Worm (Caenorhabditis elegans) whole organism, L4 larva: ENCODE measurements around the gene K12H6.7.

ENCODE experiments used
- F37D6.2 ChIP-seq: sonication (generic microtip); optimal IDR thresholded peaks from 2 replicates; lab custom pipeline; 2016; ENCODE audit warnings: mild to moderate bottlenecking, missing genetic modification characterization, missing compliant biosample characterization
- F44E2.7 ChIP-seq: fragments of 200-800 bp; sonication (Bioruptor generic); IDR thresholded peaks from 2 replicates; pipeline ENCODE4 v2.1.2; 2022; ENCODE audit warnings: missing genetic modification characterization, missing compliant biosample characterization
- T26A8.4 ChIP-seq: fragments of 200-800 bp; sonication (Bioruptor generic); IDR thresholded peaks from 2 replicates; pipeline ENCODE4 v1.3.6; 2022; ENCODE audit warnings: missing genetic modification characterization, missing compliant biosample characterization
- Y105C5A.15 ChIP-seq: fragments of 200-800 bp; sonication (Bioruptor generic); IDR thresholded peaks from 2 replicates; pipeline ENCODE4 v1.3.6; 2022; ENCODE audit warnings: missing genetic modification characterization, missing compliant biosample characterization
- Y48G9A.11 ChIP-seq: fragments of 200-800 bp; sonication (Bioruptor generic); IDR thresholded peaks from 2 replicates; pipeline ENCODE4 v1.3.6; 2022; ENCODE audit warnings: missing genetic modification reagents, missing genetic modification characterization, missing compliant biosample characterization
- ZK337.2 ChIP-seq: fragments of 200-800 bp; sonication (Bioruptor generic); IDR thresholded peaks from 2 replicates; pipeline ENCODE4 v1.3.6; 2022; ENCODE audit warnings: missing genetic modification reagents, missing genetic modification characterization, missing compliant biosample characterization
- aha-1 ChIP-seq: fragments of 150-350 bp; peaks from one replicate; lab custom pipeline; 2014; ENCODE audit warnings: missing biosample characterization, missing genetic modification characterization
- arid-1 ChIP-seq: fragments of 200-800 bp; sonication (Bioruptor generic); conservative IDR thresholded peaks from 2 replicates; pipeline ENCODE4 v1.3.6; 2022; ENCODE audit warnings: missing genetic modification reagents, missing genetic modification characterization, missing compliant biosample characterization
- ceh-32 ChIP-seq: sonication (generic microtip); optimal IDR thresholded peaks from 2 replicates; lab custom pipeline; 2016; ENCODE audit warnings: mild to moderate bottlenecking, missing genetic modification characterization, missing compliant biosample characterization; ENCODE audit not compliant: poor library complexity
- daf-12 ChIP-seq: fragments of 150-350 bp; optimal IDR thresholded peaks from 2 replicates; lab custom pipeline; 2014; ENCODE audit warnings: missing biosample characterization, missing genetic modification reagents, missing genetic modification characterization
- daf-16 ChIP-seq, 3 experiments: sonication (generic microtip); optimal IDR thresholded peaks; 2 replicates each; lab custom pipeline; 2016 to 2017; ENCODE audit warnings: missing genetic modification characterization in 3 of 3, missing genetic modification reagents in 3 of 3, mild to moderate bottlenecking in 2 of 3, missing compliant biosample characterization in 2 of 3, missing biosample characterization in 1 of 3, moderate library complexity in 1 of 3
- dmd-6 ChIP-seq: fragments of 200-800 bp; sonication (Bioruptor generic); IDR thresholded peaks from 2 replicates; pipeline ENCODE4 v1.3.6; 2022; ENCODE audit warnings: missing genetic modification reagents, missing genetic modification characterization, missing compliant biosample characterization
- dmd-8 ChIP-seq: fragments of 200-800 bp; sonication (Bioruptor generic); IDR thresholded peaks from 2 replicates; pipeline ENCODE4 v1.3.6; 2022; ENCODE audit warnings: missing genetic modification characterization, missing compliant biosample characterization
- duxl-1 ChIP-seq: sonication (generic microtip); optimal IDR thresholded peaks from 2 replicates; lab custom pipeline; 2016; ENCODE audit warnings: mild to moderate bottlenecking, missing genetic modification characterization, moderate library complexity, missing compliant biosample characterization; ENCODE audit not compliant: poor library complexity
- dve-1 ChIP-seq: sonication (generic microtip); optimal IDR thresholded peaks from 2 replicates; lab custom pipeline; 2017; ENCODE audit warnings: antibody characterized with exemption, mild to moderate bottlenecking, missing genetic modification characterization, missing compliant biosample characterization; ENCODE audit not compliant: insufficient read depth
- fkh-10 ChIP-seq: fragments of 150-350 bp; optimal IDR thresholded peaks from 2 replicates; lab custom pipeline; 2014; ENCODE audit warnings: missing biosample characterization, missing genetic modification reagents, missing genetic modification characterization
- hif-1 ChIP-seq, 2 experiments: sonication (generic microtip); optimal IDR thresholded peaks; 2 replicates each; lab custom pipeline; 2016 to 2017; ENCODE audit warnings: missing compliant biosample characterization in 2 of 2, missing genetic modification characterization in 2 of 2, missing genetic modification reagents in 2 of 2, missing genotype in 2 of 2, mild to moderate bottlenecking in 1 of 2
- hlh-11 ChIP-seq: fragments of 200-800 bp; sonication (Bioruptor generic); optimal IDR thresholded peaks from 2 replicates; lab custom pipeline; 2018; ENCODE audit warnings: mild to moderate bottlenecking, missing genetic modification characterization, missing compliant biosample characterization
- hlh-30 ChIP-seq: sonication (generic microtip); optimal IDR thresholded peaks from 2 replicates; lab custom pipeline; 2017; ENCODE audit warnings: antibody characterized with exemption, mild to moderate bottlenecking, missing genetic modification characterization, missing compliant biosample characterization; ENCODE audit not compliant: insufficient read depth
- lim-7 ChIP-seq: fragments of 200-800 bp; sonication (Bioruptor generic); IDR thresholded peaks from 2 replicates; pipeline ENCODE4 v1.3.6; 2022; ENCODE audit warnings: missing genetic modification characterization, missing compliant biosample characterization
- lsy-2 ChIP-seq, 2 experiments: fragments of 150-350 bp in 1 of 2; sonication (generic microtip) in 1 of 2; optimal IDR thresholded peaks; 2 replicates each; lab custom pipeline; 2014 to 2017; ENCODE audit warnings: missing biosample characterization in 2 of 2, missing genetic modification characterization in 2 of 2
- madf-5 ChIP-seq, 2 experiments: fragments of 200-800 bp; sonication (Bioruptor generic); IDR thresholded peaks; 2 replicates each; pipeline ENCODE4 v1.3.6; 2022; ENCODE audit warnings: missing compliant biosample characterization in 2 of 2, missing genetic modification characterization in 2 of 2
- mxl-2 ChIP-seq: fragments of 200-800 bp; sonication (Bioruptor generic); conservative IDR thresholded peaks from 2 replicates; pipeline ENCODE4 v1.3.6; 2022; ENCODE audit warnings: missing genetic modification reagents, missing genetic modification characterization, missing compliant biosample characterization
- nhr-10 ChIP-seq: fragments of 150-350 bp; optimal IDR thresholded peaks from 2 replicates; lab custom pipeline; 2014; ENCODE audit warnings: missing biosample characterization, missing genetic modification characterization
- nhr-237 ChIP-seq: sonication (generic microtip); optimal IDR thresholded peaks from 2 replicates; lab custom pipeline; 2017; ENCODE audit warnings: missing biosample characterization, missing genetic modification characterization
- nhr-28 ChIP-seq: fragments of 150-350 bp; optimal IDR thresholded peaks from 2 replicates; lab custom pipeline; 2014; ENCODE audit warnings: missing biosample characterization, missing genetic modification characterization
- sdz-12 ChIP-seq: fragments of 200-800 bp; sonication (Bioruptor generic); optimal IDR thresholded peaks from 2 replicates; lab custom pipeline; 2018; ENCODE audit warnings: mild to moderate bottlenecking, missing genetic modification characterization, missing compliant biosample characterization
- set-16 ChIP-seq: fragments of 200-800 bp; sonication (Bioruptor generic); IDR thresholded peaks from 2 replicates; pipeline ENCODE4 v1.3.6; 2022; ENCODE audit warnings: missing genetic modification reagents, missing genetic modification characterization, missing compliant biosample characterization
- snpc-1.2 ChIP-seq: fragments of 200-800 bp; sonication (Bioruptor generic); IDR thresholded peaks from 2 replicates; pipeline ENCODE4 v1.3.6; 2022; ENCODE audit warnings: missing genetic modification reagents, missing genetic modification characterization, missing compliant biosample characterization
- spr-1 ChIP-seq: sonication (generic microtip); optimal IDR thresholded peaks from 2 replicates; lab custom pipeline; 2016; ENCODE audit warnings: mild to moderate bottlenecking, missing genetic modification characterization, missing compliant biosample characterization
- unc-62 ChIP-seq, 3 experiments: fragments of 150-350 bp in 1 of 3; sonication (generic microtip); optimal IDR thresholded peaks in 2 of 3; peaks in 1 of 3; 1 replicate in 1 of 3; 2 replicates in 2 of 3; lab custom pipeline; 2014 to 2017; ENCODE audit warnings: missing biosample characterization in 3 of 3, missing genetic modification characterization in 3 of 3, missing genetic modification reagents in 3 of 3, missing genotype in 1 of 3

K12H6.7 gene

ce11 chrII:2831173-2831572 lies 5.6 kb downstream of the K12H6.7 start, which contains the start of gene K12H6.6:
K12H6.6 (minus strand) TSS chrII:2831233.
- peak; percentile 17 for TF ChIP-seq nhr-28
- peak in 1 of 2 experiments; percentile 24 for TF ChIP-seq lsy-2 (tag; optimal IDR thresholded peaks at IDR 0.05; lab: Kevin White, UChicago)
- TF ChIP-seq hlh-30 (tag; lab: Kevin White, UChicago) = peak; percentile 81
- peak; percentile 29 for TF ChIP-seq hlh-11
- TF ChIP-seq daf-12 (tag; lab: Kevin White, UChicago) = no peak
- TF ChIP-seq dmd-6 (GFP tag; lab: Robert Waterston, UW) = 0 out of 2 replicates have a peak, but pooled peaks have one; percentile 19
- no peak for TF ChIP-seq nhr-10 (tag; lab: Kevin White, UChicago)
- TF ChIP-seq dve-1 = peak; percentile 11
- TF ChIP-seq daf-16 (GFP tag; optimal IDR thresholded peaks at IDR 0.05; lab: Kevin White, UChicago) = no peak
- TF ChIP-seq daf-16 (tag; optimal IDR thresholded peaks at IDR 0.05; lab: Kevin White, UChicago) = peak; percentile 2
- TF ChIP-seq aha-1 (tag; lab: Kevin White, UChicago) = peak; percentile 65
- TF ChIP-seq, all 104 proteins: peak for 8

ce11 chrII:2830144-2830543 lies 6.6 kb downstream of the K12H6.7 start:
- 0 out of 2 replicates have a peak, but pooled peaks have one; percentile 21 for TF ChIP-seq dmd-8 (GFP tag; lab: Robert Waterston, UW)
- peak; percentile 40; the same call in 1 of the 2 replicates for TF ChIP-seq snpc-1.2 (GFP tag; lab: Robert Waterston, UW)
- TF ChIP-seq F44E2.7 (GFP tag; lab: Robert Waterston, UW) = 0 out of 2 replicates have a peak, but pooled peaks have one; percentile 53
- peak; percentile 35; the same call in 1 of the 2 replicates for TF ChIP-seq lim-7
- no peak for TF ChIP-seq spr-1 (tag; lab: Kevin White, UChicago)
- TF ChIP-seq madf-5 (GFP tag; IDR thresholded peaks at IDR 0.05; lab: Robert Waterston, UW) = no peak
- TF ChIP-seq Y105C5A.15 (GFP tag; lab: Robert Waterston, UW) = no peak
- 0 out of 2 replicates have a peak, but pooled peaks have one; percentile 19 for TF ChIP-seq arid-1 (GFP tag; lab: Robert Waterston, UW)

ce11 chrII:2829482-2829881 lies 7.3 kb downstream of the K12H6.7 start:
- TF ChIP-seq F37D6.2 (tag; lab: Kevin White, UChicago) (no peak), T26A8.4 (GFP tag; lab: Robert Waterston, UW) (no peak), madf-5 (GFP tag; IDR thresholded peaks at IDR 0.05; lab: Robert Waterston, UW) (no peak), nhr-237 (tag; lab: Kevin White, UChicago) (no peak), ceh-32 (no peak), set-16 (no peak), unc-62 (GFP tag; optimal IDR thresholded peaks at IDR 0.05 in 1 of 2; lab: Kevin White, UChicago) (peak in 1 of 2 experiments; percentile 92), unc-62 (tag; optimal IDR thresholded peaks at IDR 0.05; lab: Kevin White, UChicago) (no peak), aha-1 (tag; lab: Kevin White, UChicago) (peak; percentile 26), ZK337.2 (GFP tag; lab: Robert Waterston, UW) (no peak), hif-1 (tag; optimal IDR thresholded peaks at IDR 0.05; lab: Kevin White, UChicago) (no peak), Y48G9A.11 (GFP tag; lab: Robert Waterston, UW) (no peak), dve-1 (no peak), fkh-10 (GFP tag; lab: Kevin White, UChicago) (no peak)
- TF ChIP-seq, all 104 proteins: peak for 2

- peak; percentile 21 for TF ChIP-seq duxl-1
- TF ChIP-seq sdz-12 (GFP tag; lab: Kevin White, UChicago) = peak; percentile 45
- TF ChIP-seq mxl-2 (GFP tag; lab: Robert Waterston, UW) = no peak
- peak; percentile 72 for TF ChIP-seq set-16
- TF ChIP-seq spr-1 (tag; lab: Kevin White, UChicago) = no peak
Measured at ce11 chrII:2827859-2828403, 8.8 kb downstream of the K12H6.7 start, which contains the start of gene K12H6.8. K12H6.8 (plus strand) TSS chrII:2827896.
